Worm (Caenorhabditis elegans): Measurements from ENCODE around the gene odr-7.

The odr-7 gene

DNA sequence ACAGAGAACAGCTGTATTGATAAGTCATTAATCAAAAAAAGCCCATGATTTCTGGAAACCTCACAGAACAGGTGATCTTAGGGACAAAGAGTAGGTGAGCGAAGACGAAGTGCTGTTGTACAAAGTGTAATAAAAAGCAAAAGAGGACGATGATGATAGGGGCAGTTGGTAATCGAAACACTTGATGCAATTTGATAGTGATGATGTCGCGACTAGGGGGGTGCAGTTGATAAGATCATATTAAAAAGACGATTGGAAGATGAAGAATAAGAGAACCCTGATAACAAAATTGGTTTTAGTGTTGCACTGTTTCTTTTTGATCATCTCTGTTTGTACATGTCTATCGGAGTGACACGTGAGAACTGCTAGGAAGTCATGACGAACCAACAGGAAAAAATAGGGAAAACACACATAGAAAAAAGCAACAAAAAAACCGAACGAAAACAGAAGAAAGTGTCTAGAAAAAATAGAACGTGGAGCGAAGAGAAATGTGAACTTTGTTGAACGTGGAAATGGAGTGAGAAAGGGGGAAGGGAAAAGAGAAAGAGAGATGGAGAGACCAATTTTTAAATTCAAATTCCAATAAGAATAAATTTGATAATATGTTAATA is 48.0 kb upstream of the odr-7 start:
- TF ChIP-seq elt-1 (tag; optimal IDR thresholded peaks at IDR 0.05) (peak; percentile 61), ztf-11 (tag; optimal IDR thresholded peaks at IDR 0.05) (no peak), pqm-1 (tag; optimal IDR thresholded peaks at IDR 0.05) (peak; percentile 92), elt-2 (tag; optimal IDR thresholded peaks at IDR 0.05) (peak; percentile 99), nhr-77 (tag; optimal IDR thresholded peaks at IDR 0.05) (no peak), snpc-4 (tag; optimal IDR thresholded peaks at IDR 0.05) (peak; percentile 18), lin-15B (tag; optimal IDR thresholded peaks at IDR 0.05) (no peak), hmg-11 (tag; optimal IDR thresholded peaks at IDR 0.05) (no peak), sea-2 (GFP tag; optimal IDR thresholded peaks at IDR 0.05) (no peak), nfya-1 (tag; optimal IDR thresholded peaks at IDR 0.05; ENCODE audit: insufficient read depth) (peak; percentile 37), jun-1 (tag; optimal IDR thresholded peaks at IDR 0.05) (peak; percentile 48), pha-4 (tag; optimal IDR thresholded peaks at IDR 0.05) (peak; percentile 76), ama-1 (optimal IDR thresholded peaks at IDR 0.05) (peak; percentile 15), unc-62 (GFP tag; optimal IDR thresholded peaks at IDR 0.05) (no peak), unc-39 (tag; optimal IDR thresholded peaks at IDR 0.05) (no peak), elt-3 (tag; optimal IDR thresholded peaks at IDR 0.05) (peak in 1 of 3 experiments; percentile 44), nhr-237 (tag; optimal IDR thresholded peaks at IDR 0.05) (no peak), nhr-28 (tag; optimal IDR thresholded peaks at IDR 0.05) (no peak), mml-1 (tag; optimal IDR thresholded peaks at IDR 0.05) (no peak), lsy-12 (tag; optimal IDR thresholded peaks at IDR 0.05) (no peak), ztf-4 (tag; optimal IDR thresholded peaks at IDR 0.05) (no peak), lin-39 (tag; optimal IDR thresholded peaks at IDR 0.05) (peak; percentile 21), egl-27 (tag; optimal IDR thresholded peaks at IDR 0.05) (no peak), nhr-23 (tag; optimal IDR thresholded peaks at IDR 0.05) (peak; percentile 72), nhr-12 (tag; optimal IDR thresholded peaks at IDR 0.05) (no peak), nhr-43 (tag; optimal IDR thresholded peaks at IDR 0.05; ENCODE audit: poor library complexity, severe bottlenecking) (peak; percentile 55), nhr-25 (tag; optimal IDR thresholded peaks at IDR 0.05) (peak; percentile 50), tbx-2 (tag; optimal IDR thresholded peaks at IDR 0.05) (no peak), daf-12 (tag; optimal IDR thresholded peaks at IDR 0.05) (no peak), skn-1 (tag; optimal IDR thresholded peaks at IDR 0.05) (peak; percentile 26), nhr-76 (tag; optimal IDR thresholded peaks at IDR 0.05) (no peak), ceh-28 (tag; optimal IDR thresholded peaks at IDR 0.05) (no peak), zag-1 (tag; optimal IDR thresholded peaks at IDR 0.05) (no peak), mdl-1 (tag; optimal IDR thresholded peaks at IDR 0.05) (no peak), R02D3.7 (tag; optimal IDR thresholded peaks at IDR 0.05) (no peak), nhr-67 (tag; optimal IDR thresholded peaks at IDR 0.05) (no peak), fkh-10 (GFP tag; optimal IDR thresholded peaks at IDR 0.05) (no peak), nhr-11 (tag; optimal IDR thresholded peaks at IDR 0.05) (no peak), ceh-16 (tag; optimal IDR thresholded peaks at IDR 0.05) (no peak), ceh-82 (tag; optimal IDR thresholded peaks at IDR 0.05) (no peak), ZK546.5 (tag; optimal IDR thresholded peaks at IDR 0.05) (no peak), egl-5 (tag; optimal IDR thresholded peaks at IDR 0.05) (peak; percentile 88), eor-1 (tag; optimal IDR thresholded peaks at IDR 0.05) (no peak), aly-2 (tag; optimal IDR thresholded peaks at IDR 0.05) (no peak), ceh-9 (tag; optimal IDR thresholded peaks at IDR 0.05) (no peak), fos-1 (tag; optimal IDR thresholded peaks at IDR 0.05) (no peak), fkh-2 (tag; optimal IDR thresholded peaks at IDR 0.05) (no peak)

Measured in whole organism, L3 larva.